Worm (Caenorhabditis elegans) whole organism, L3 larva: ENCODE data around the gene endu-2.

Experiments used
- R02D3.7 ChIP-seq: fragments of 150-350 bp; optimal IDR thresholded peaks from 2 replicates; lab custom pipeline; 2014; ENCODE audit warnings: missing biosample characterization, missing genetic modification characterization
- ZK546.5 ChIP-seq: sonication (generic microtip); optimal IDR thresholded peaks from 2 replicates; lab custom pipeline; 2017; ENCODE audit warnings: missing biosample characterization, missing genetic modification characterization
- aly-2 ChIP-seq: fragments of 150-350 bp; optimal IDR thresholded peaks from 2 replicates; lab custom pipeline; 2014; ENCODE audit warnings: missing biosample characterization, missing genetic modification characterization
- ceh-16 ChIP-seq: sonication (generic microtip); optimal IDR thresholded peaks from 2 replicates; lab custom pipeline; 2017; ENCODE audit warnings: missing biosample characterization, missing genetic modification characterization
- ceh-28 ChIP-seq: fragments of 150-350 bp; optimal IDR thresholded peaks from 2 replicates; lab custom pipeline; 2014; ENCODE audit warnings: missing biosample characterization, missing genetic modification reagents, missing genetic modification characterization
- ceh-82 ChIP-seq: fragments of 150-350 bp; optimal IDR thresholded peaks from 2 replicates; lab custom pipeline; 2014; ENCODE audit warnings: missing biosample characterization, missing genetic modification characterization
- ceh-9 ChIP-seq: sonication (generic microtip); optimal IDR thresholded peaks from 2 replicates; lab custom pipeline; 2018; ENCODE audit warnings: missing biosample characterization, missing genetic modification characterization
- daf-12 ChIP-seq: fragments of 150-350 bp; optimal IDR thresholded peaks from 2 replicates; lab custom pipeline; 2014; ENCODE audit warnings: missing biosample characterization, missing genetic modification reagents, missing genetic modification characterization
- egl-27 ChIP-seq: sonication (generic microtip); optimal IDR thresholded peaks from 4 replicates; lab custom pipeline; 2017; ENCODE audit warnings: missing biosample characterization, missing genetic modification reagents, missing genetic modification characterization
- egl-5 ChIP-seq: fragments of 150-350 bp; optimal IDR thresholded peaks from 2 replicates; lab custom pipeline; 2017; ENCODE audit warnings: missing biosample characterization, missing genetic modification reagents, missing genetic modification characterization, inconsistent platforms
- elt-1 ChIP-seq: fragments of 150-350 bp; optimal IDR thresholded peaks from 2 replicates; lab custom pipeline; 2014; ENCODE audit warnings: missing biosample characterization, missing genetic modification characterization
- elt-2 ChIP-seq: sonication (generic microtip); optimal IDR thresholded peaks from 2 replicates; lab custom pipeline; 2016; ENCODE audit warnings: missing genetic modification reagents, mild to moderate bottlenecking, missing genetic modification characterization, missing compliant biosample characterization
- elt-3 ChIP-seq, 3 experiments: fragments of 150-350 bp in 1 of 3; sonication (generic microtip) in 2 of 3; optimal IDR thresholded peaks; 2 replicates in 2 of 3; 4 replicates in 1 of 3; lab custom pipeline; 2014 to 2017; ENCODE audit warnings: missing biosample characterization in 3 of 3, missing genetic modification characterization in 3 of 3
- fkh-2 ChIP-seq: fragments of 150-350 bp; optimal IDR thresholded peaks from 2 replicates; lab custom pipeline; 2014; ENCODE audit warnings: missing biosample characterization, missing genetic modification reagents, missing genetic modification characterization
- fos-1 ChIP-seq: fragments of 150-350 bp; optimal IDR thresholded peaks from 2 replicates; lab custom pipeline; 2014; ENCODE audit warnings: missing biosample characterization, missing genetic modification characterization
- hmg-11 ChIP-seq: sonication (generic microtip); optimal IDR thresholded peaks from 2 replicates; lab custom pipeline; 2016; ENCODE audit warnings: missing genetic modification characterization, missing compliant biosample characterization
- jun-1 ChIP-seq: fragments of 150-350 bp; optimal IDR thresholded peaks from 2 replicates; lab custom pipeline; 2014; ENCODE audit warnings: missing biosample characterization, missing genetic modification reagents, missing genetic modification characterization
- lin-15B ChIP-seq: fragments of 150-350 bp; optimal IDR thresholded peaks from 2 replicates; lab custom pipeline; 2014; ENCODE audit warnings: missing biosample characterization, missing genetic modification characterization
- lin-39 ChIP-seq: fragments of 150-350 bp; optimal IDR thresholded peaks from 2 replicates; lab custom pipeline; 2018; ENCODE audit warnings: missing biosample characterization, missing genetic modification reagents, missing genetic modification characterization
- lsy-12 ChIP-seq: sonication (generic microtip); optimal IDR thresholded peaks from 2 replicates; lab custom pipeline; 2016; ENCODE audit warnings: mild to moderate bottlenecking, missing genetic modification characterization, missing compliant biosample characterization
- mml-1 ChIP-seq: fragments of 150-350 bp; sonication (generic microtip); optimal IDR thresholded peaks from 3 replicates; lab custom pipeline; 2014; ENCODE audit warnings: missing biosample characterization, missing genetic modification characterization
- nfya-1 ChIP-seq: sonication (generic microtip); optimal IDR thresholded peaks from 2 replicates; lab custom pipeline; 2017; ENCODE audit warnings: missing genetic modification characterization, mild to moderate bottlenecking, missing compliant biosample characterization, antibody characterized with exemption, moderate library complexity; ENCODE audit not compliant: insufficient read depth
- nhr-11 ChIP-seq: fragments of 150-350 bp; optimal IDR thresholded peaks from 2 replicates; lab custom pipeline; 2014; ENCODE audit warnings: missing biosample characterization, missing genetic modification characterization
- nhr-12 ChIP-seq: fragments of 150-350 bp; optimal IDR thresholded peaks from 2 replicates; lab custom pipeline; 2014; ENCODE audit warnings: missing biosample characterization, missing genetic modification characterization
- nhr-23 ChIP-seq: fragments of 150-350 bp; optimal IDR thresholded peaks from 2 replicates; lab custom pipeline; 2014; ENCODE audit warnings: missing biosample characterization, missing genetic modification reagents, missing genetic modification characterization
- nhr-28 ChIP-seq: fragments of 150-350 bp; optimal IDR thresholded peaks from 2 replicates; lab custom pipeline; 2014; ENCODE audit warnings: missing biosample characterization, missing genetic modification characterization
- nhr-43 ChIP-seq: sonication (generic microtip); optimal IDR thresholded peaks from 2 replicates; lab custom pipeline; 2016; ENCODE audit warnings: mild to moderate bottlenecking, missing genetic modification characterization, missing compliant biosample characterization; ENCODE audit not compliant: poor library complexity, severe bottlenecking
- nhr-67 ChIP-seq: fragments of 150-350 bp; optimal IDR thresholded peaks from 2 replicates; lab custom pipeline; 2014; ENCODE audit warnings: missing biosample characterization, missing genetic modification characterization
- nhr-76 ChIP-seq: fragments of 150-350 bp; sonication (generic microtip); optimal IDR thresholded peaks from 5 replicates; lab custom pipeline; 2014; ENCODE audit warnings: missing biosample characterization, missing genetic modification characterization
- nhr-77 ChIP-seq: fragments of 150-350 bp; optimal IDR thresholded peaks from 2 replicates; lab custom pipeline; 2014; ENCODE audit warnings: missing biosample characterization, missing genetic modification characterization
- pha-4 ChIP-seq: fragments of 150-350 bp; optimal IDR thresholded peaks from 2 replicates; lab custom pipeline; 2014; ENCODE audit warnings: missing biosample characterization, missing genetic modification reagents, missing genetic modification characterization
- pqm-1 ChIP-seq: fragments of 150-350 bp; optimal IDR thresholded peaks from 2 replicates; lab custom pipeline; 2017; ENCODE audit warnings: missing biosample characterization, missing genetic modification characterization, inconsistent platforms
- sea-2 ChIP-seq: fragments of 150-350 bp; sonication (generic microtip); optimal IDR thresholded peaks from 4 replicates; lab custom pipeline; 2014; ENCODE audit warnings: missing biosample characterization, missing genetic modification reagents, missing genetic modification characterization
- skn-1 ChIP-seq: fragments of 150-350 bp; optimal IDR thresholded peaks from 2 replicates; lab custom pipeline; 2014; ENCODE audit warnings: missing biosample characterization, missing genetic modification characterization
- snpc-4 ChIP-seq: fragments of 150-350 bp; optimal IDR thresholded peaks from 2 replicates; lab custom pipeline; 2014; ENCODE audit warnings: missing biosample characterization, missing genetic modification characterization
- tbx-2 ChIP-seq: sonication (generic microtip); optimal IDR thresholded peaks from 2 replicates; lab custom pipeline; 2016; ENCODE audit warnings: mild to moderate bottlenecking, missing genetic modification characterization, missing compliant biosample characterization
- zag-1 ChIP-seq: fragments of 150-350 bp; optimal IDR thresholded peaks from 2 replicates; lab custom pipeline; 2014; ENCODE audit warnings: missing biosample characterization, missing genetic modification characterization
- ztf-11 ChIP-seq: fragments of 150-350 bp; optimal IDR thresholded peaks from 2 replicates; lab custom pipeline; 2014; ENCODE audit warnings: missing biosample characterization, missing genetic modification characterization
- ztf-4 ChIP-seq: fragments of 150-350 bp; optimal IDR thresholded peaks from 2 replicates; lab custom pipeline; 2014; ENCODE audit warnings: missing biosample characterization, missing genetic modification characterization

The endu-2 gene

ce11 chrX:8205919-8206318, 36.2 kb upstream of the endu-2 start:
- no peak for TF ChIP-seq ceh-9 (tag; lab: Kevin White, UChicago)
- no peak for TF ChIP-seq ZK546.5
- TF ChIP-seq jun-1: no peak
- peak; percentile 11 for TF ChIP-seq nhr-43 (tag; lab: Kevin White, UChicago)
- TF ChIP-seq R02D3.7 (tag; lab: Kevin White, UChicago): no peak
- peak; percentile 72 for TF ChIP-seq nfya-1
- no peak for TF ChIP-seq ztf-4 (tag; lab: Kevin White, UChicago)
- TF ChIP-seq pqm-1: no peak
- no peak for TF ChIP-seq nhr-76 (tag; lab: Kevin White, UChicago)
- TF ChIP-seq mml-1 (tag; lab: Kevin White, UChicago): no peak
- TF ChIP-seq fkh-2 (tag; lab: Kevin White, UChicago): peak; percentile 47
- no peak for TF ChIP-seq zag-1 (tag; lab: Kevin White, UChicago)
- TF ChIP-seq lin-15B (tag; lab: Kevin White, UChicago): peak; percentile 58
- TF ChIP-seq hmg-11: peak; percentile 81
- TF ChIP-seq nhr-67 (tag; lab: Kevin White, UChicago): no peak
- peak; percentile 82 for TF ChIP-seq lin-39 (tag; lab: Kevin White, UChicago)

DNA sequence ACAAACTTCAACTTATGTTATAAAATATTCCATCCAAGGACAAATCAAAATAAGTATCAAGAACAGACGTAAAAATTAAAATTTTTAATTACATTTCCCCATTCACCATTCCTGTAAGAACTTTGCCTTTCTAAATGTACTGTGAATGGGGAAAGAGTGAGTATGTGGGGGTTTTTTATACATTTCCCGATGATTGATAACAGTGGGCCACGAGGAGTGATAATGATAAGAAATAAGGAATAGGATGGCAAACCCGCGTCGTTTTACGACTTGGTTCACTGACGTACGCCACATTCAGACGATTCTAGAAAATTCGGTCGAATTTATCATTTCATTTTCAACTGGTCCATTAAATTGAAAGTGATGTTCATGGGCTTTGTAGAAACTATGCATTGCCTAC, 31.1 kb upstream of the endu-2 start, which contains the start of gene cdd-1:
cdd-1 (minus strand) TSS at position 151 of the 400 bp plus-strand sequence.
- TF ChIP-seq nhr-67 (tag; lab: Kevin White, UChicago) (no peak), elt-2 (peak; percentile 96), hmg-11 (no peak), daf-12 (tag; lab: Kevin White, UChicago) (no peak), ceh-16 (tag; lab: Kevin White, UChicago) (no peak), nhr-12 (tag; lab: Kevin White, UChicago) (no peak), nhr-11 (no peak), ceh-82 (no peak), zag-1 (tag; lab: Kevin White, UChicago) (no peak), pha-4 (tag; lab: Kevin White, UChicago) (no peak), jun-1 (peak; percentile 7), ceh-28 (tag; lab: Kevin White, UChicago) (no peak), egl-5 (tag; lab: Kevin White, UChicago) (no peak), R02D3.7 (tag; lab: Kevin White, UChicago) (peak; percentile 5), nhr-23 (tag; lab: Kevin White, UChicago) (no peak), aly-2 (no peak), sea-2 (no peak), nfya-1 (peak; percentile 17), egl-27 (tag; lab: Kevin White, UChicago) (no peak), elt-3 (tag; optimal IDR thresholded peaks at IDR 0.05; lab: Kevin White, UChicago) (peak in 1 of 3 experiments; percentile 50), tbx-2 (tag; lab: Kevin White, UChicago) (no peak), pqm-1 (peak; percentile 72), fos-1 (tag; lab: Kevin White, UChicago) (peak; percentile 38), skn-1 (tag; lab: Kevin White, UChicago) (no peak)

ce11 chrX:8214424-8215115, 27.5 kb upstream of the endu-2 start, which contains the start of gene C47D2.1:
TSS of gene C47D2.1 (plus strand) at chrX:8215065.
- no peak for TF ChIP-seq skn-1 (tag; lab: Kevin White, UChicago)
- no peak for TF ChIP-seq lin-15B (tag; lab: Kevin White, UChicago)
- no peak for TF ChIP-seq aly-2
- no peak for TF ChIP-seq ceh-82
- no peak for TF ChIP-seq nhr-12 (tag; lab: Kevin White, UChicago)
- no peak for TF ChIP-seq nhr-77 (tag; lab: Kevin White, UChicago)
- TF ChIP-seq elt-2: no peak
- TF ChIP-seq fos-1 (tag; lab: Kevin White, UChicago): no peak
- no peak for TF ChIP-seq jun-1

ce11 chrX:8216957-8217356, 25.1 kb upstream of the endu-2 start:
- no peak for TF ChIP-seq elt-1 (tag; lab: Kevin White, UChicago)
- TF ChIP-seq nhr-28: no peak
- TF ChIP-seq ceh-82: no peak
- no peak for TF ChIP-seq zag-1 (tag; lab: Kevin White, UChicago)
- no peak for TF ChIP-seq nfya-1
- no peak for TF ChIP-seq lsy-12 (tag; lab: Kevin White, UChicago)
- no peak for TF ChIP-seq ztf-11 (tag; lab: Kevin White, UChicago)
- TF ChIP-seq egl-27 (tag; lab: Kevin White, UChicago): no peak
- no peak for TF ChIP-seq lin-15B (tag; lab: Kevin White, UChicago)
- TF ChIP-seq nhr-23 (tag; lab: Kevin White, UChicago): no peak
- TF ChIP-seq lin-39 (tag; lab: Kevin White, UChicago): no peak
- no peak for TF ChIP-seq snpc-4
